Worm (Caenorhabditis elegans) whole organism, L4 larva: ENCODE measurements around the gene rpl-42.

Experiments used
- F37D6.2 ChIP-seq: sonication (generic microtip); optimal IDR thresholded peaks from 2 replicates; lab custom pipeline; 2016; ENCODE audit warnings: mild to moderate bottlenecking, missing genetic modification characterization, missing compliant biosample characterization
- F49E8.2 ChIP-seq: sonication (generic microtip); optimal IDR thresholded peaks from 2 replicates; lab custom pipeline; 2016; ENCODE audit warnings: missing compliant biosample characterization, mild to moderate bottlenecking, missing genetic modification characterization, borderline replicate concordance
- T20F7.1 ChIP-seq: fragments of 200-800 bp; sonication (Bioruptor generic); optimal IDR thresholded peaks from 2 replicates; lab custom pipeline; 2018; ENCODE audit warnings: mild to moderate bottlenecking, missing genetic modification characterization, missing compliant biosample characterization
- T26A8.4 ChIP-seq: fragments of 200-800 bp; sonication (Bioruptor generic); IDR thresholded peaks from 2 replicates; pipeline ENCODE4 v1.3.6; 2022; ENCODE audit warnings: missing genetic modification characterization, missing compliant biosample characterization
- Y48G9A.11 ChIP-seq: fragments of 200-800 bp; sonication (Bioruptor generic); IDR thresholded peaks from 2 replicates; pipeline ENCODE4 v1.3.6; 2022; ENCODE audit warnings: missing genetic modification reagents, missing genetic modification characterization, missing compliant biosample characterization
- Y5F2A.4 ChIP-seq: fragments of 200-800 bp; sonication (Bioruptor generic); optimal IDR thresholded peaks from 2 replicates; lab custom pipeline; 2018; ENCODE audit warnings: mild to moderate bottlenecking, missing genetic modification characterization, missing compliant biosample characterization
- aha-1 ChIP-seq: fragments of 150-350 bp; peaks from one replicate; lab custom pipeline; 2014; ENCODE audit warnings: missing biosample characterization, missing genetic modification characterization
- ama-1 ChIP-seq: fragments of 150-350 bp; optimal IDR thresholded peaks from 2 replicates; lab custom pipeline; 2014; ENCODE audit warnings: inconsistent platforms, mixed read lengths
- ceh-44 ChIP-seq: fragments of 200-800 bp; sonication (Bioruptor generic); IDR thresholded peaks from 2 replicates; pipeline ENCODE4 v1.3.6; 2022; ENCODE audit warnings: missing genetic modification reagents, missing genetic modification characterization, missing compliant biosample characterization
- ces-1 ChIP-seq: fragments of 150-350 bp; sonication (generic microtip); optimal IDR thresholded peaks from 4 replicates; lab custom pipeline; 2014; ENCODE audit warnings: missing biosample characterization, missing genetic modification reagents, missing genetic modification characterization
- ctbp-1 ChIP-seq: fragments of 200-800 bp; sonication (Bioruptor generic); IDR thresholded peaks from 2 replicates; pipeline ENCODE4 v1.3.6; 2022; ENCODE audit warnings: missing genetic modification reagents, missing genetic modification characterization, missing compliant biosample characterization
- daf-12 ChIP-seq: fragments of 150-350 bp; optimal IDR thresholded peaks from 2 replicates; lab custom pipeline; 2014; ENCODE audit warnings: missing biosample characterization, missing genetic modification reagents, missing genetic modification characterization
- daf-16 ChIP-seq, 3 experiments: sonication (generic microtip); optimal IDR thresholded peaks; 2 replicates each; lab custom pipeline; 2016 to 2017; ENCODE audit warnings: missing genetic modification characterization in 3 of 3, missing genetic modification reagents in 3 of 3, mild to moderate bottlenecking in 2 of 3, missing compliant biosample characterization in 2 of 3, missing biosample characterization in 1 of 3, moderate library complexity in 1 of 3
- dmd-6 ChIP-seq: fragments of 200-800 bp; sonication (Bioruptor generic); IDR thresholded peaks from 2 replicates; pipeline ENCODE4 v1.3.6; 2022; ENCODE audit warnings: missing genetic modification reagents, missing genetic modification characterization, missing compliant biosample characterization
- dmd-8 ChIP-seq: fragments of 200-800 bp; sonication (Bioruptor generic); IDR thresholded peaks from 2 replicates; pipeline ENCODE4 v1.3.6; 2022; ENCODE audit warnings: missing genetic modification characterization, missing compliant biosample characterization
- egl-43 ChIP-seq: fragments of 200-800 bp; sonication (Bioruptor generic); IDR thresholded peaks from 2 replicates; pipeline ENCODE4 v1.3.6; 2022; ENCODE audit warnings: missing genetic modification reagents, missing genetic modification characterization, missing compliant biosample characterization
- hif-1 ChIP-seq, 2 experiments: sonication (generic microtip); optimal IDR thresholded peaks; 2 replicates each; lab custom pipeline; 2016 to 2017; ENCODE audit warnings: missing compliant biosample characterization in 2 of 2, missing genetic modification characterization in 2 of 2, missing genetic modification reagents in 2 of 2, missing genotype in 2 of 2, mild to moderate bottlenecking in 1 of 2
- hlh-30 ChIP-seq: sonication (generic microtip); optimal IDR thresholded peaks from 2 replicates; lab custom pipeline; 2017; ENCODE audit warnings: antibody characterized with exemption, mild to moderate bottlenecking, missing genetic modification characterization, missing compliant biosample characterization; ENCODE audit not compliant: insufficient read depth
- jun-1 ChIP-seq: fragments of 150-350 bp; optimal IDR thresholded peaks from 2 replicates; lab custom pipeline; 2014; ENCODE audit warnings: missing biosample characterization, missing genetic modification reagents, missing genetic modification characterization
- lin-13 ChIP-seq: fragments of 150-350 bp; optimal IDR thresholded peaks from 2 replicates; lab custom pipeline; 2014; ENCODE audit warnings: missing biosample characterization, missing genetic modification reagents, missing genetic modification characterization
- lin-38 ChIP-seq: fragments of 200-800 bp; sonication (Bioruptor generic); IDR thresholded peaks from 2 replicates; pipeline ENCODE4 v1.3.6; 2022; ENCODE audit warnings: missing genetic modification reagents, missing genetic modification characterization, missing compliant biosample characterization
- lsy-2 ChIP-seq, 2 experiments: fragments of 150-350 bp in 1 of 2; sonication (generic microtip) in 1 of 2; optimal IDR thresholded peaks; 2 replicates each; lab custom pipeline; 2014 to 2017; ENCODE audit warnings: missing biosample characterization in 2 of 2, missing genetic modification characterization in 2 of 2
- mdl-1 ChIP-seq, 2 experiments: fragments of 150-350 bp in 1 of 2; sonication (generic microtip) in 1 of 2; optimal IDR thresholded peaks; 2 replicates each; lab custom pipeline; 2014 to 2017; ENCODE audit warnings: missing biosample characterization in 2 of 2, missing genetic modification characterization in 2 of 2
- mep-1 ChIP-seq: fragments of 150-350 bp; sonication (generic microtip); optimal IDR thresholded peaks from 3 replicates; lab custom pipeline; 2014; ENCODE audit warnings: missing biosample characterization, missing genetic modification characterization
- mes-2 ChIP-seq: sonication (generic microtip); optimal IDR thresholded peaks from 2 replicates; lab custom pipeline; 2016; ENCODE audit warnings: missing genotype, mild to moderate bottlenecking, missing genetic modification characterization, missing compliant biosample characterization; ENCODE audit not compliant: poor library complexity, severe bottlenecking
- nhr-10 ChIP-seq: fragments of 150-350 bp; optimal IDR thresholded peaks from 2 replicates; lab custom pipeline; 2014; ENCODE audit warnings: missing biosample characterization, missing genetic modification characterization
- nhr-102 ChIP-seq: sonication (generic microtip); optimal IDR thresholded peaks from 2 replicates; lab custom pipeline; 2016; ENCODE audit warnings: mild to moderate bottlenecking, missing genetic modification characterization, moderate library complexity, missing compliant biosample characterization
- nhr-111 ChIP-seq: fragments of 200-800 bp; sonication (Bioruptor generic); optimal IDR thresholded peaks from 2 replicates; lab custom pipeline; 2018; ENCODE audit warnings: mild to moderate bottlenecking, missing genetic modification characterization, missing compliant biosample characterization
- nhr-25 ChIP-seq: sonication (generic microtip); optimal IDR thresholded peaks from 2 replicates; lab custom pipeline; 2017; ENCODE audit warnings: missing genetic modification characterization, mild to moderate bottlenecking, missing compliant biosample characterization, antibody characterized with exemption, moderate library complexity, borderline replicate concordance; ENCODE audit not compliant: insufficient read depth
- nhr-48 ChIP-seq: sonication (generic microtip); optimal IDR thresholded peaks from 2 replicates; lab custom pipeline; 2016; ENCODE audit warnings: mild to moderate bottlenecking, missing genetic modification characterization, missing compliant biosample characterization
- nhr-6 ChIP-seq: fragments of 150-350 bp; optimal IDR thresholded peaks from 2 replicates; lab custom pipeline; 2014; ENCODE audit warnings: missing biosample characterization, missing genetic modification characterization
- pha-4 ChIP-seq, 2 experiments: fragments of 150-350 bp in 1 of 2; fragments of 200-800 bp in 1 of 2; sonication (Bioruptor generic) in 1 of 2; IDR thresholded peaks in 1 of 2; optimal IDR thresholded peaks in 1 of 2; 2 replicates each; pipeline versions ENCODE4 v1.3.6 to Lab custom; 2014 to 2022; ENCODE audit warnings: missing genetic modification characterization in 2 of 2, missing genetic modification reagents in 2 of 2, missing biosample characterization in 1 of 2, missing compliant biosample characterization in 1 of 2
- php-3 ChIP-seq: fragments of 200-800 bp; sonication (Bioruptor generic); IDR thresholded peaks from 2 replicates; pipeline ENCODE4 v1.3.6; 2022; ENCODE audit warnings: missing genetic modification reagents, missing genetic modification characterization, missing compliant biosample characterization
- rbr-2 ChIP-seq: sonication (generic microtip); optimal IDR thresholded peaks from 2 replicates; lab custom pipeline; 2016; ENCODE audit warnings: missing genotype, missing genetic modification characterization, missing compliant biosample characterization
- snpc-1.2 ChIP-seq: fragments of 200-800 bp; sonication (Bioruptor generic); IDR thresholded peaks from 2 replicates; pipeline ENCODE4 v1.3.6; 2022; ENCODE audit warnings: missing genetic modification reagents, missing genetic modification characterization, missing compliant biosample characterization
- spr-1 ChIP-seq: sonication (generic microtip); optimal IDR thresholded peaks from 2 replicates; lab custom pipeline; 2016; ENCODE audit warnings: mild to moderate bottlenecking, missing genetic modification characterization, missing compliant biosample characterization
- spr-3 ChIP-seq: fragments of 200-800 bp; sonication (Bioruptor generic); optimal IDR thresholded peaks from 2 replicates; lab custom pipeline; 2018; ENCODE audit warnings: mild to moderate bottlenecking, missing genetic modification characterization, missing compliant biosample characterization
- unc-62 ChIP-seq, 3 experiments: fragments of 150-350 bp in 1 of 3; sonication (generic microtip); optimal IDR thresholded peaks in 2 of 3; peaks in 1 of 3; 1 replicate in 1 of 3; 2 replicates in 2 of 3; lab custom pipeline; 2014 to 2017; ENCODE audit warnings: missing biosample characterization in 3 of 3, missing genetic modification characterization in 3 of 3, missing genetic modification reagents in 3 of 3, missing genotype in 1 of 3
- zip-2 ChIP-seq: fragments of 150-350 bp; optimal IDR thresholded peaks from 2 replicates; lab custom pipeline; 2014; ENCODE audit warnings: missing biosample characterization, missing genetic modification characterization
- ztf-7 ChIP-seq: fragments of 150-350 bp; optimal IDR thresholded peaks from 2 replicates; lab custom pipeline; 2014; ENCODE audit warnings: missing biosample characterization, missing genetic modification characterization

The rpl-42 gene

ce11 chrII:11091577-11091976, 936 bp upstream of the rpl-42 start:
- TF ChIP-seq ces-1 (GFP tag; lab: Kevin White, UChicago) (peak; percentile 62), zip-2 (no peak)

ce11 chrII:11094431-11094830, 1.9 kb downstream of the rpl-42 start:
- TF ChIP-seq Y5F2A.4 (GFP tag; lab: Kevin White, UChicago) (no peak), aha-1 (peak; percentile 15), unc-62 (GFP tag; optimal IDR thresholded peaks at IDR 0.05 in 1 of 2; lab: Kevin White, UChicago) (peak in 1 of 2 experiments; percentile 26), unc-62 (tag; optimal IDR thresholded peaks at IDR 0.05; lab: Kevin White, UChicago) (no peak)

ce11 chrII:11096233-11096632, 3.7 kb downstream of the rpl-42 start, which contains the start of gene nbs-1:
Gene nbs-1, minus strand, starts transcription at chrII:11096478.
- TF ChIP-seq ama-1 (lab: Kevin White, UChicago) (peak; percentile 14), Y48G9A.11 (GFP tag; lab: Robert Waterston, UW) (0 out of 2 replicates have a peak, but pooled peaks have one; percentile 38), hif-1 (tag; optimal IDR thresholded peaks at IDR 0.05; lab: Kevin White, UChicago) (no peak), T20F7.1 (GFP tag; lab: Kevin White, UChicago) (no peak), lin-38 (GFP tag; lab: Robert Waterston, UW) (peak; percentile 49; the same call in 1 of the 2 replicates), mes-2 (tag; lab: Kevin White, UChicago) (peak; percentile 21), lsy-2 (tag; optimal IDR thresholded peaks at IDR 0.05; lab: Kevin White, UChicago) (peak in 1 of 2 experiments; percentile 29), snpc-1.2 (GFP tag; lab: Robert Waterston, UW) (peak; percentile 54; the same call in 1 of the 2 replicates)

ce11 chrII:11097154-11097887, 4.8 kb downstream of the rpl-42 start, which contains the start of the genes rpl-36.A and nuo-1:
Gene rpl-36.A, minus strand, starts transcription at chrII:11097204.
Gene nuo-1, plus strand, starts transcription at chrII:11097837.
- peak; percentile 9 for TF ChIP-seq nhr-25 (tag; lab: Kevin White, UChicago)
- TF ChIP-seq aha-1 = peak; percentile 58
- no peak for TF ChIP-seq ceh-44
- peak; percentile 76 for TF ChIP-seq hlh-30 (tag; lab: Kevin White, UChicago)
- TF ChIP-seq pha-4 (GFP tag; IDR thresholded peaks at IDR 0.05; lab: Robert Waterston, UW) = no peak
- TF ChIP-seq pha-4 (tag; optimal IDR thresholded peaks at IDR 0.05; lab: Kevin White, UChicago) = peak; percentile 12
- TF ChIP-seq nhr-111 (GFP tag; lab: Kevin White, UChicago) = no peak
- TF ChIP-seq mdl-1 (tag; optimal IDR thresholded peaks at IDR 0.05; lab: Kevin White, UChicago) = peak in 1 of 2 experiments; percentile 27
- no peak for TF ChIP-seq F49E8.2 (tag; lab: Kevin White, UChicago)
- no peak for TF ChIP-seq dmd-8 (GFP tag; lab: Robert Waterston, UW)
- peak; percentile 56 for TF ChIP-seq ama-1 (lab: Kevin White, UChicago)
- no peak for TF ChIP-seq daf-12 (tag; lab: Kevin White, UChicago)
- TF ChIP-seq spr-3 = no peak
- no peak for TF ChIP-seq ztf-7 (tag; lab: Kevin White, UChicago)
- peak; percentile 85 for TF ChIP-seq mep-1
- TF ChIP-seq spr-1 (tag; lab: Kevin White, UChicago) = peak; percentile 20
- no peak for TF ChIP-seq jun-1 (tag; lab: Kevin White, UChicago)
- TF ChIP-seq daf-16 (GFP tag; optimal IDR thresholded peaks at IDR 0.05; lab: Kevin White, UChicago) = no peak
- peak; percentile 41 for TF ChIP-seq daf-16 (tag; optimal IDR thresholded peaks at IDR 0.05; lab: Kevin White, UChicago)
- TF ChIP-seq snpc-1.2 (GFP tag; lab: Robert Waterston, UW) = no peak
- TF ChIP-seq lin-13 (GFP tag; lab: Kevin White, UChicago) = peak; percentile 54
- TF ChIP-seq T26A8.4 = no peak
- TF ChIP-seq nhr-102 (tag; lab: Kevin White, UChicago) = peak; percentile 22
- TF ChIP-seq ctbp-1 (GFP tag; lab: Robert Waterston, UW) = no peak
- TF ChIP-seq nhr-6 (tag; lab: Kevin White, UChicago) = peak; percentile 81
- peak; percentile 57 for TF ChIP-seq rbr-2 (tag; lab: Kevin White, UChicago)
- TF ChIP-seq php-3 (GFP tag; lab: Robert Waterston, UW) = no peak
- TF ChIP-seq egl-43 = no peak
- TF ChIP-seq dmd-6 (GFP tag; lab: Robert Waterston, UW) = peak; percentile 49
- no peak for TF ChIP-seq nhr-48 (tag; lab: Kevin White, UChicago)
- TF ChIP-seq nhr-10 (tag; lab: Kevin White, UChicago) = no peak
- TF ChIP-seq ces-1 (GFP tag; lab: Kevin White, UChicago) = no peak
- TF ChIP-seq F37D6.2 (tag; lab: Kevin White, UChicago) = peak; percentile 27
- TF ChIP-seq unc-62 (GFP tag; optimal IDR thresholded peaks at IDR 0.05 in 1 of 2; lab: Kevin White, UChicago) = peak in 1 of 2 experiments; percentile 50
- no peak for TF ChIP-seq unc-62 (tag; optimal IDR thresholded peaks at IDR 0.05; lab: Kevin White, UChicago)
